Fruit fly (Drosophila melanogaster): ENCODE results near the gene Rack1.
"Not testable (repeated sequence)": the region's sequence is repeated elsewhere in the genome, so short reads cannot be mapped to it uniquely, and the experiment has no call there.

Rack1 gene

DNA sequence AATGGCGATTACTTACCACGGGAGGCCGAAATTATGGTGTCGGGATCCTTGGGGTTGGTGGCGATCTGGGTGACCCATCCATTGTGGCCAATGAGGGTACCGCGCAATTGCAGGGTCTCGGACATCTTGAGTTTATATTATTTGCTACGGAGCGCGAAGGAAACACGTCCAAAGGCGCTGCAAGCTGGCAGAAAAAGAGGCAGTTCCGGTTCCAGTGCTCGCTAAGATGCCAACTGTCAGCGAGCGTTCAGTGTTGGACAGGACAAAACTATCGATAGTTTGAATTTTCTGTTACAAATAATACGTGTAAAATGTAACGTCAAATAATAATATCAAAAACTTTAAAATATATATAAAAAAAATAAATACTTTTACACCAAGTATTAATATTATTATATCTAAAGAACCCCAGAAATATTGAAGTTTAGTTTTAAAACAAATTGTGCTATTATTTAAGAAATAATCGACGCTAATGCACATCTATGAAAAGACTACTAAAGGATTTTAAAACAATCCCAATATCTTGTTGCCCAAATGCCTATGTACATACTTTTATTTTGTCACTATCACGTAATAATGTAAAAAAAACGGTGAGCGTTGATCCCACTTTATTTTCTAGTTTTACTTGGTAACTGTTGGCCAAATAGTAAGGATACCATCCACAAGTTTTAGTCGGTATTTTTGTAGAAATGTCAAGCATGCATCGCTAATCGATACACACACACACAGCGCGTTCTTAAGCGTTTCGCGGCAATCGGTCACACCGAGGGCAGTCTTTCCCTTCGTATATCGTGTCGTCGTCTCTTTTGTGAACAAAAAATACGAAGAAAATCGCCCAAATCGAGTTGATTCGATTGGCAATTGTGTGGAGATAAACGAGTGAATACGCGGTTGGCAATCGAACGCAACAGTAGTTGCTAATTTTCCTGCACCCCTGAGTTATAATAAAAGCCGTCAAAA is at the start of gene Rack1, which contains the start of gene mts:
Gene Rack1 (minus strand): TSS at position 271 of the 960 bp plus-strand sequence.
Gene mts (plus strand): TSS at position 606 of the 960 bp plus-strand sequence.
- peak; percentile 61 for TF ChIP-seq noc (tag; optimal IDR thresholded peaks at IDR 0.05)

DNA sequence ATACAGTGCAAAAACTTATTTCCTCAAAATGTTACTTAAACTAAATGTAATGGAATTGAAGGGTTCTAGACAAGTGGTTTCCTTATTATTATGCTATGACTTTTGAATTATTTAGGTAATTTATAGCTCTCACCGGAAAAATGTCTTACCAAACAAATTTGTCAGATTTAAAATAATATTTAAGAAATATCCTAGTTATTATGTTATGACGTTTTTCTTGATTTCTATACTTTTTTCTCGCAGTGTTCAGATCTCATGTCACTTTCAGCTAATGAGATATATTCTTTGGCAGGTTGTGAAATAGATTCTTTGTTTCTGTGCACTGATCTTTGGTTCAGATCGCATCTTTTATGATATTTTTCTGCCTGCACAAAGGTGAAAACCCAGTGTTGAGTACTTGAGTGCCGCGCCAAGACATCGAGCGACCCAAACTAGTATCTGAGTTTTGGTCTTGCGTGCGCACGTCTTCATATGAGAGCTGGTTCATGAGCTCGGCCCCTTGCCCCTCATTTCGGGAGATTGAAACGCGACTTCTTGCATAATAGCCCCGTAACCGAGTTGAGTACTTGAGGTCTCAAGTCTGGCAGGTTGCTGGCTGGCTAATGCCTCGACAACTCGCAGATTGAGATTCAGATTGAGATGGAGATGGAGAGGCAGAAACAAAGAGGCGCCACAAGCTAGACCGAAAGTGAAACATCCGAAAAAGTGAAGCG is 49.6 kb upstream of the Rack1 start:
- no peak for TF ChIP-seq noc (tag; optimal IDR thresholded peaks at IDR 0.05)

DNA sequence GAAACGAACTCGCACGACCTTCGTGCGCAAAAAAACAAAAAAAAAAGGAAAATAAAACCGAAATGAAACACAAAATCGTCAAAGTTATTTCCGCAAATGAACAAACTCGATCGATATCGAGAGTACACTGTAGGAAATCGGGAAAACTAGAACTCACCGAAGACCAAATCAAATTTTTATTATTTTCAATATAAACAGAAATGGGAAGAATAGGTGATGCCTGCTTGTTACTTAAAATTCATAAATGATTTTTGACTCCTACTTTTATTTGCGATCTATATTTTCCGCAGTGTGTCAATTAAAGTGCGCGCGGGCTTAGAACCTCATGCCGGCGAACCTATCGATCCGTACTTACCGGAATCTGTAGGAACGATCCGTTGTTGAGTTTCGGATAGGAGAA is 48.6 kb upstream of the Rack1 start:
- TF ChIP-seq noc (tag; optimal IDR thresholded peaks at IDR 0.05) = peak; percentile 33

DNA sequence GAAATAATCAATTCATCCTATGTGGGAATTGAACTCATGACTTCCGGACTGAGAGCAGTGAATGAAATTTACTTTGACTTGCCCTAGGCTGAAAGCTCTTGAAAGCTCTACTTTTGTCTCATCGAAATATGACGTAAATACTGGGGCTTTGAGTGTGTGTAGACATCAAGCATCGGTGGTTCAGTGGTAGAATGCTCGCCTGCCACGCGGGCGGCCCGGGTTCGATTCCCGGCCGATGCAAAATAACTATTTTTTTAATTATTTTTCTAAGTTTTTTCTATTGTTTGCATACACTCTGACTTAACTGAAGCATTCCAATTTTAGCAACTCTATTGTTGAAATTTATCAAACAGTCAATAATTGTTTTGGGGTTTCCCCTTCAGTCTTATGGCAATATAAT is 45.6 kb upstream of the Rack1 start:
- no peak for TF ChIP-seq noc (tag; optimal IDR thresholded peaks at IDR 0.05)

DNA sequence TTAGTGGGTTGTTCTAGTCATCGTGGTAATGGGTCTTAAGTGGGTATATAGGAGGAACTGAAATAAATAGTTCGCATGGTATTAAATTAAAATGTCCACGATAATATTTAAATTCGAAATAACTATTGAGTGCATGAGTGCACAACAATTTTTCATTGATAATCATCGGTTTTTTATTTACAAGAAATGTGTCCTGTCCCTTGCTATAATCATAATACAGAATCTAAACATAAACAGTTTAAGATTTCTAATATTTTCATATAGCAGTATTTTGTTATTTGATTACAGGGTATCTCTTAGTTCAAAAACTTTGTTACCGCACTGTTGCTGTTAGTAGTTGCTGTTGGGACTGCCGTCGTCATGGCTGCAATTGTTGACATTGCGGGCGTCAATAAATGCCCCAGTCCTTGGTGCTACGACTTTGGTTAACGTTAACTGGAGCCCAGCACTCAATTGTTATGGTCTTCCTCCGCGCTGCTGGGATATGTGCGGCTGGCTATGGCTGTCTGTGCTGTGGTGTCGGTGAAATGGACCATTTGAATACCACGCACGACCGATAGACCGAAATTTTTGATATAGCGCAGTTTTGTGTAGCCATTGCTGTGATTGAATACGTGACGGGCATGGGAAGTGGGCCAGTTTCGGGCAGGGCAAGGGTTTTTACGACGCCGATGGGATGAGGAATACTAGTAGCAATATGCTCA is 44.9 kb upstream of the Rack1 start:
- no peak for TF ChIP-seq noc (tag; optimal IDR thresholded peaks at IDR 0.05)

DNA sequence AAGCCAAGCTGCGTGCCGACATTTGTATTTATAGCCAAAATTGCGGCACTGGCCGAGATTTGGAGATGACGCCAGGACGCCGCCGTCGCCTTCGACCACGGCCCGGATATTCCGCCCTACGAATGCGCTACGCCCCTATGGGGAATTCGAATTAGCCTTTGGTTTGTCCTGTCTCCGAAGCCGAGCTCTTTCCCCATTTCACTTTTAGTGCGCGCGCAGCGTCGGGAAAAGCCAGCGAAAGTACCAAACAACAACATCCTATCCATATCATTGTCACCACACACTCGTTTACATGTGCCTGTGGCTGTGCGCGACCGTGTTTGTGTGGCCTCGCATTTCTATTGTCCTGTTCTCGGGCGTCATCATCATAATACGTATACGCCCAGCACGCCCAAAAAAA is 44.2 kb upstream of the Rack1 start, which contains the start of gene Proc:
Gene Proc (minus strand): TSS at position 101 of the 400 bp plus-strand sequence.
- no peak for TF ChIP-seq noc (tag; optimal IDR thresholded peaks at IDR 0.05)

DNA sequence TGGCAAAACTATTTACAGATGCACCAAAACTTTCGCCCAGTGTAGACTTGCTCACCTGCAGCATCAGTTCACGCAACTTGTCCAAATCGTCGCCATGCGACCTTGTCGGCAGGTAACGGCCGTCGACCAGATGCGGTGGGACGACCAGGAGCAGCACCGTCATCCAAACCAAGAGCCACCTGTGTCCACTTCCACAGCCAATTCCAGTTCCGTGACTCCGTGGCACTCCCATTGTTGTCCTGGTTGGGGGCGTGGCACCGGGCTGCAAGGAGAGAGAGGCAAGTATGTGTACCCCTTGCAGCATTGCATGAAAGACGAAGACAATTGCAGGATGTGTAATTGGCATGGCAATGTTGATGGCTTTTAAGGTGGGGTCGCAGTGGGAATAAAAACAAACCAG is 43.1 kb upstream of the Rack1 start:
- no peak for TF ChIP-seq noc (tag; optimal IDR thresholded peaks at IDR 0.05)

DNA sequence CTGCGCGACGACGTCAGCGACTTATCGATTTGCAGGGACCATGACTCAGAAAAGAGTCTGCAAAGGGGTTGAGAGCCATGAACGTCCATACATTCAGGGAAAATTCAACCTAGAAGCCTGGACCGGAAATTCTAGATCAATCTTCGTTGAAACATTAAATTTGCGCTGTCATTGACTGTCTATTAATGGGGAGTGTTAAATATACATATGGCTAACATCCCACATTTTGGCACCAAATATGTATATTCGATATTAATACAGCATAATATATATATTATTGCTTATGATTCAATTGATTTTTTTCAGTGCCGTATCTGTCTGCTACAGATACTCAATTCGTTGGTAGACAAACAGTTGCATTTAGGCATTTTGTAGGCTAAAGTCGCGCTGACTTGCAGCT is 41.5 kb upstream of the Rack1 start:
- TF ChIP-seq noc (tag; optimal IDR thresholded peaks at IDR 0.05) = no peak

DNA sequence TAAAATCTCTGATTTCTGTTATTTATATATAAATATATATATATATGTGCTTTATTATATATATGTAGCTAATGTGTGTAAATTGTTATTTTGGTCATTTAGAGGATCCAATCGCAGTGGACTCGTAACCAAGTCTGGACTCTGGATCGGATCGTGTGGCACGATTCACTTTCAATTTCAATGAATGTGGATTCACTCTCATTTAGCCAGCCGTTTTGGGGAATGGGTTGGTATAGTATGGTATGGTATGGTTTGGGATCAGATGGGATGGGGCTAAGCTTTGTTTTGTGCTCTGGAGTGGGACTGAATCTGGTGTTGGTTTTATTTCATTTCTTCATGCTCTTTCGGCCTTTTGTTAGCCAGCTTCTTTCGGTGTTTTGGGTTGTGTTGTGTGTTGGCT is 34.6 kb upstream of the Rack1 start:
- TF ChIP-seq noc (tag; optimal IDR thresholded peaks at IDR 0.05) = no peak

DNA sequence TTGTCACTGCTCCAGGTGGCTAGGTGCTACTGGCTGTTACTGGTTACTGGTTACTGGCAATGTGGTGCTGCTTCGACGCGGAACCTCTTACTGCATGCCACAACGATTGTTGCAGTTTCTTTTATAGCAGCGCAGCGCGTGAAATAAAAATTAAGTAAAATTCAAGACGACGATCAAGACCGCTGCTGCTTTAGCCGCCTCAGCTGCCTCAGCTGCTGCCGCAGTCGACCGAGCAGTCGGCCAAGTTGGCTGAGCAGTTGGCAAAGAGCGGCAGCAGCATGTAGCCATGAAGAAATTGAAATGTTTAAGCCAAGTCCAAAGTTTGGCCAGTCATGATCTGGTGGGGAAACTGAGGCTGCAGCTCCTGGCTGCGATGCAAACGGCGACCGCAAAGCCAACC is 33.6 kb upstream of the Rack1 start, which contains the start of gene TwdlE:
Gene TwdlE (minus strand): TSS at position 101 of the 400 bp plus-strand sequence.
- no peak for TF ChIP-seq noc (tag; optimal IDR thresholded peaks at IDR 0.05)

DNA sequence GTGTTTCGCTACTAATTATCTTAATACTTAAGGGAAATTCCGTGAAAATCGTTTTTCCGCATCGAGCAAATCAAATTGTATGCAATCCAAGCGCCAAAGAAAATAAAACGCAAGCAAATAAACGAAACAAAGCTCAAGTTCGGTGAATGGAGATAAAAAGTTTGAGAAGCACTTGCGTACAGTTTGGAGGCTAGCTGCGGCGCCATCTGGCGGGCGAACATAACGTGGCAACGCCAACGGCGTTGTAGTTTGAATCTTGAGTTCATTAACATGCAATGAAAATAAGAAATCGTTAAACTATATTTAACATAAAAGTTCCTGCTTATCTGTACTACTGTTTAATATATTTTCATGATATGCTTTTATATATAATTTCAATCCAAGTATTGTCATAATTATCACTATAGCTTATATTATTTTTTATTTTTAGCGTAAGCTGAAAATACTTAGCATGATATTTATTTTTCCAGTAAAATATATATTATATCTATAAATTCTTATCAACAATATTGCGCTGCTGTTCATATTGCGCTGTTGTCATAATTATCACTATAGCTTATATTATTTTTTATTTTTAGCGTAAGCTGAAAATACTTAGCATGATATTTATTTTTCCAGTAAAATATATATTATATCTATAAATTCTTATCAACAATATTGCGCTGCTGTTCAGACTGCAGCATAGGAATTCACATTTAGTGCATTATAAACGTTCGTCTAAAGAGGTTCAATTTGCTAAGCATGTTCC is 29.4 kb upstream of the Rack1 start, which contains the start of gene lectin-28C:
Gene lectin-28C (plus strand): TSS at position 698 of the 748 bp plus-strand sequence.
- not testable (repeated sequence) for TF ChIP-seq noc (tag; optimal IDR thresholded peaks at IDR 0.05)

DNA sequence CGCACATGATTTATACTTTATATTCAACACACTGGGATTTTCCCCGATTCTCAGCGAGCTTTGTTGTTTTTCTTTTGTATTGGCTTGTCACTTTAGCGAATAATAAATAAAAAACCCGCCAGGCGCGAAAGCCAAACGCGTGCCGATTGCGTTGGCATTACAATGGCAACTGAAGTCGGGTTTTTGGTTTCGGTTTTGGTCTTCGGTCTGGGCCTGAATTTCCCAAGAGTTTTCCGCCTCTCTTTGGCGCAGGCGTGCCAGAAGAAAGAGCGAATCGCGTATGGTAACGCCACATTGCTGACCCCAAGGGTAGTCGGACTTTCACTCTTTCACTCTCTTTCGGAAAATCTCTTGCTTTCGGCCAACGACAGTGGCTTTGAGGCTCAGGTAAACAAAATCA is 28.0 kb upstream of the Rack1 start, which contains the start of gene CG14535:
Gene CG14535 (minus strand): TSS at position 368 of the 400 bp plus-strand sequence.
- TF ChIP-seq noc (tag; optimal IDR thresholded peaks at IDR 0.05) = no peak

DNA sequence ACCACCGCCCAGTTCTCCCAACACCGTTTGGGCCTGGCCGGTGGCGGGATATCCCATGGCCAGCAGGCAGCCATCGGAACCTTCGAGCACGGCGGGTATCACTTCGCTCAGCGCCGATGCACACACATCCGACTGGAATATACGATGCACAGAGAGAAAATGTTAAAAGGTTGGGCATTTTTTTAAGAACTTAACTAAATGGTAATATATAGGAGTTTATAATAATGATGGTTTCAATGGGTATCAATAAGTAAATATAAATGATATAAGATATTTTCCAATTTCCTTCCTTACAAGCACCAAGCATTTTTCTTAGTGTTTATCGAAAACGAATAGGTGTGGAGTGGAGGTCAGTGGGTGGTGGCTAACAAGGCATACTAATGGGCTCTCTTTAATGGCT is 24.5 kb upstream of the Rack1 start:
- no peak for TF ChIP-seq noc (tag; optimal IDR thresholded peaks at IDR 0.05)

DNA sequence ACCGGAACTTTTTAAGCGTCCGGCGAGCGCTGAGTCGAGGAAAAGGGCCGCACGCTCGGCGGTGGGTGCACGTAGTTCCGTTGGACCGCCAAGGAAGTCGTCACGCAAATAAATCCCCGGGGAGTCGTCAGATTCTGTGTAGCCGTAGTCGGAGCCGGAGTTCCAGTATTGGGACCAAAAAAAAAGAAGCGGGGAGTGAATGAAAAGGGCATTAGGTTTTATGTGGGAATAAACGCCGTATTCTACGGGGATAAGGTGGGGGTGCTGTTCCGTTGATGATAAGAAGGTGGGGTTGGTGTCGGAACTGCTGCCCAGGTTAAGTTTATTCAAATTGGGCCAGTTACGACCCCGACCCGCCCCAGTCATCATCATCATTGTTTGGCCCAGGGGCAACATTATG is 23.3 kb upstream of the Rack1 start:
- no peak for TF ChIP-seq noc (tag; optimal IDR thresholded peaks at IDR 0.05)

DNA sequence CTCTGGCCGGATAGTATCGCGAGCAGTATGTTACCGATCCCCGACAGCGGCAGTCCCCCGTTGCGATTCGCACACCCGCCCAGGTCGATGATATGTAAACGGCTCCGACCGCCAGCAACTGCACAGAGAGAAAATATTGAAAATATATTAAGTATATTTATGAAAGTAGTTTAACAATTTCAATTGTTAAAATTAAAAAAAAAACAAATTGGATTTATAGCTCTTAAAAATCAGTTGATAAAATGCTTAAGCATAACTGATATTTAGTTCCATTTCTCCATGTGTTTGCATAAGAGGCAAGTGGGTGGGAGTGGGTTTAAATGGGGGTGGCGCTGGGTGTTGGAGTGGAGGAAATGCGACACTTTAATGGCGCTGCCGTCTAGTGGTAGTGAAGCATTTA is 22.4 kb upstream of the Rack1 start:
- no peak for TF ChIP-seq noc (tag; optimal IDR thresholded peaks at IDR 0.05)

Data from whole organism, larva.